Fruit fly (Drosophila melanogaster) whole organism, prepupa: ENCODE measurements around the gene mew.

ENCODE experiments used
- CG10669 ChIP-seq: fragments of 200-800 bp; sonication (Bioruptor generic); optimal IDR thresholded peaks from 3 replicates; lab custom pipeline; 2018; ENCODE audit warnings: missing biosample characterization, mild to moderate bottlenecking, missing genetic modification characterization, moderate library complexity
- CG11294 ChIP-seq: fragments of 200-800 bp; sonication (Bioruptor generic); IDR thresholded peaks from 2 replicates; pipeline ENCODE4 v1.3.6; 2022; ENCODE audit warnings: missing biosample characterization, missing genetic modification characterization
- CG11762 ChIP-seq: fragments of 200-800 bp; sonication (Bioruptor generic); optimal IDR thresholded peaks from 3 replicates; lab custom pipeline; 2016; ENCODE audit warnings: missing biosample characterization, missing genetic modification characterization; ENCODE audit not compliant: insufficient read depth
- CG11902 ChIP-seq: fragments of 200-800 bp; sonication (Bioruptor generic); optimal IDR thresholded peaks from 3 replicates; lab custom pipeline; 2016; ENCODE audit warnings: missing biosample characterization, missing genetic modification characterization
- CG15336 ChIP-seq: fragments of 200-800 bp; sonication (Bioruptor generic); IDR thresholded peaks from 2 replicates; pipeline ENCODE4 v1.3.6; 2022; ENCODE audit warnings: missing biosample characterization, missing genetic modification characterization
- CG16779 ChIP-seq: fragments of 200-800 bp; sonication (Bioruptor generic); optimal IDR thresholded peaks from 3 replicates; lab custom pipeline; 2017; ENCODE audit warnings: missing biosample characterization, mild to moderate bottlenecking, missing genetic modification characterization
- CG31627 ChIP-seq: fragments of 200-800 bp; sonication (Bioruptor generic); optimal IDR thresholded peaks from 3 replicates; lab custom pipeline; 2016; ENCODE audit warnings: missing biosample characterization, missing genetic modification characterization
- CG32006 ChIP-seq: fragments of 200-800 bp; sonication (Bioruptor generic); optimal IDR thresholded peaks from 3 replicates; lab custom pipeline; 2017; ENCODE audit warnings: missing biosample characterization, mild to moderate bottlenecking, missing genetic modification characterization
- CG6163 ChIP-seq: fragments of 200-800 bp; sonication (Bioruptor generic); IDR thresholded peaks from 3 replicates; pipeline ENCODE4 v1.3.6; 2022; ENCODE audit warnings: missing biosample characterization, missing genetic modification characterization
- CG6276 ChIP-seq: fragments of 200-800 bp; sonication (Bioruptor generic); optimal IDR thresholded peaks from 2 replicates; lab custom pipeline; 2017; ENCODE audit warnings: missing biosample characterization, mild to moderate bottlenecking, missing genetic modification characterization
- CG6808 ChIP-seq: fragments of 200-800 bp; sonication (Bioruptor generic); optimal IDR thresholded peaks from 3 replicates; lab custom pipeline; 2017; ENCODE audit warnings: missing biosample characterization, missing genetic modification characterization, mild to moderate bottlenecking, moderate library complexity, missing genetic modification reagents
- CG6854 ChIP-seq: fragments of 200-800 bp; sonication (Bioruptor generic); optimal IDR thresholded peaks from 2 replicates; lab custom pipeline; 2017; ENCODE audit warnings: missing biosample characterization, mild to moderate bottlenecking, missing genetic modification characterization
- CG7368 ChIP-seq: fragments of 200-800 bp; sonication (Bioruptor generic); optimal IDR thresholded peaks from 3 replicates; lab custom pipeline; 2016; ENCODE audit warnings: missing biosample characterization, missing genetic modification characterization
- CG8319 ChIP-seq: fragments of 200-800 bp; sonication (Bioruptor generic); optimal IDR thresholded peaks from 3 replicates; lab custom pipeline; 2016; ENCODE audit warnings: missing biosample characterization, missing genetic modification characterization
- Eip75B ChIP-seq: fragments of 200-800 bp; sonication (Bioruptor generic); optimal IDR thresholded peaks from 3 replicates; lab custom pipeline; 2016; ENCODE audit warnings: missing biosample characterization, missing genetic modification characterization
- Eip78C ChIP-seq: fragments of 200-800 bp; sonication (Bioruptor generic); peaks from one replicate; lab custom pipeline; 2016; ENCODE audit warnings: missing biosample characterization, missing genetic modification characterization
- Eip93F ChIP-seq: fragments of 200-800 bp; sonication (Bioruptor generic); optimal IDR thresholded peaks from 2 replicates; lab custom pipeline; 2016; ENCODE audit warnings: missing biosample characterization, mild to moderate bottlenecking, missing genetic modification characterization
- Ets96B ChIP-seq: fragments of 200-800 bp; optimal IDR thresholded peaks from 2 replicates; lab custom pipeline; 2019; ENCODE audit warnings: missing biosample characterization, mild to moderate bottlenecking, missing genetic modification characterization, moderate library complexity
- Hr38 ChIP-seq: sonication (Bioruptor generic); optimal IDR thresholded peaks from 2 replicates; lab custom pipeline; 2016; ENCODE audit warnings: missing biosample characterization, missing genetic modification characterization
- Hr4 ChIP-seq: fragments of 200-800 bp; sonication (Bioruptor generic); optimal IDR thresholded peaks from 3 replicates; lab custom pipeline; 2016; ENCODE audit warnings: missing biosample characterization, missing genetic modification characterization
- OdsH ChIP-seq: fragments of 200-800 bp; sonication (Bioruptor generic); optimal IDR thresholded peaks from 3 replicates; lab custom pipeline; 2016; ENCODE audit warnings: missing biosample characterization, missing genetic modification characterization
- Smox ChIP-seq: fragments of 200-800 bp; sonication (Bioruptor generic); optimal IDR thresholded peaks from 3 replicates; lab custom pipeline; 2016; ENCODE audit warnings: missing biosample characterization, missing genetic modification characterization
- Sox102F ChIP-seq: fragments of 200-800 bp; sonication (Bioruptor generic); optimal IDR thresholded peaks from 2 replicates; lab custom pipeline; 2016; ENCODE audit warnings: missing biosample characterization, mild to moderate bottlenecking, missing genetic modification characterization
- Sox14 ChIP-seq: fragments of 200-800 bp; sonication (Bioruptor generic); optimal IDR thresholded peaks from 3 replicates; lab custom pipeline; 2016; ENCODE audit warnings: missing biosample characterization, missing genetic modification characterization
- achi ChIP-seq: fragments of 200-800 bp; sonication (Bioruptor generic); optimal IDR thresholded peaks from 3 replicates; lab custom pipeline; 2016; ENCODE audit warnings: missing biosample characterization, missing genetic modification characterization
- acj6 ChIP-seq: fragments of 200-800 bp; sonication (Bioruptor generic); optimal IDR thresholded peaks from 3 replicates; lab custom pipeline; 2016; ENCODE audit warnings: missing biosample characterization, missing genetic modification characterization
- cyc ChIP-seq: fragments of 200-800 bp; sonication (Bioruptor generic); optimal IDR thresholded peaks from 3 replicates; lab custom pipeline; 2016; ENCODE audit warnings: missing biosample characterization, missing genetic modification characterization
- dac ChIP-seq: fragments of 200-800 bp; sonication (Bioruptor generic); optimal IDR thresholded peaks from 2 replicates; lab custom pipeline; 2017; ENCODE audit warnings: missing biosample characterization, mild to moderate bottlenecking, missing genetic modification characterization
- dsx ChIP-seq: fragments of 200-800 bp; optimal IDR thresholded peaks from 3 replicates; lab custom pipeline; 2019; ENCODE audit warnings: missing biosample characterization, mild to moderate bottlenecking, missing genetic modification characterization, moderate library complexity; ENCODE audit not compliant: poor library complexity, severe bottlenecking
- esn ChIP-seq: fragments of 200-800 bp; sonication (Bioruptor generic); optimal IDR thresholded peaks from 2 replicates; lab custom pipeline; 2016; ENCODE audit warnings: missing biosample characterization, mild to moderate bottlenecking, missing genetic modification characterization, moderate library complexity
- fd59A ChIP-seq: fragments of 200-800 bp; sonication (Bioruptor generic); optimal IDR thresholded peaks from 2 replicates; lab custom pipeline; 2017; ENCODE audit warnings: missing biosample characterization, mild to moderate bottlenecking, missing genetic modification characterization, missing genetic modification reagents
- lz ChIP-seq: fragments of 200-800 bp; sonication (Bioruptor generic); optimal IDR thresholded peaks from 3 replicates; lab custom pipeline; 2016; ENCODE audit warnings: missing biosample characterization, missing genetic modification characterization
- ss ChIP-seq, 2 experiments: fragments of 200-800 bp; sonication (Bioruptor generic); optimal IDR thresholded peaks; 2 replicates in 1 of 2; 3 replicates in 1 of 2; lab custom pipeline; 2017 to 2018; ENCODE audit warnings: mild to moderate bottlenecking in 2 of 2, missing biosample characterization in 2 of 2, missing genetic modification characterization in 2 of 2, moderate library complexity in 1 of 2
- svp ChIP-seq: fragments of 200-800 bp; sonication (Bioruptor generic); peaks from one replicate; lab custom pipeline; 2016; ENCODE audit warnings: missing biosample characterization, missing genetic modification characterization
- topi ChIP-seq: fragments of 200-800 bp; sonication (Bioruptor generic); optimal IDR thresholded peaks from 3 replicates; lab custom pipeline; 2016; ENCODE audit warnings: missing biosample characterization, missing genetic modification characterization
- vri ChIP-seq: fragments of 200-800 bp; sonication (Bioruptor generic); optimal IDR thresholded peaks from 3 replicates; lab custom pipeline; 2016; ENCODE audit warnings: missing biosample characterization, mild to moderate bottlenecking, missing genetic modification characterization

mew gene

DNA sequence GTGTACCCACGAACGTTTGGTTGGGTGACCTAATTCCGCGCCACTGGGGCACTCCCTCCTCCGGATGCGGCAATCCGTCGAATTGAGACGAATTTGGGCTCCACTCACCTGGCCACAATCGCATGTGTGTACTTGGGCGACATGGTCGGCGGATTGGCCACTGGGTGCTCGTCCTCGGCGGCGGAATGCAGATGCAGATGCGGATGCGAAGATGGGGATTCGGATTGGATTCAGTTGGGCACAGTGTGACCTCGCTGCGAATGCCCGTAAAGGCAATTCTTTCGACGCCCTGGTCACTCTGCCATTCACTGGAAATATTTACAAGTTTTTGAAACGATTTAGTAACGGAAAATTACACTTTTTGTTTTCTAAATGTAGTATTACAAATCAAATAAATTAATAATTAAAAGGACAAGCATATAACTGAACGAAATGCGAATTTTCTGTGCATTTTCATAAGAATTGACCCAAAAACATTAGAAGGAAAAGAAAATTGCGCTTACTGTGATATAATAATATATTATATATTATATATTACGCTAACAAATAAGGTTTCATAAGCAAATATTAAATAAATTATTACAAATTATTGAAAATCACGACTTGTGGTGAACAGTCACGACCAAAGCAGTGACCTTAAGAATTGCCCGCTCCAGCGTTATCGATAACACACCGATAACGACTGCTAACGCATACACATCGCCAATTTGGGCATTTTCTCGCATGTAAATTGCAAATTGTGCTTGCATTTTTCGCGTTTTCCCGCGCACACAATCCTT, 38.3 kb upstream of the mew start, which contains the start of gene CG1622 (continued):
- TF ChIP-seq vri (GFP tag; lab: Kevin White, UChicago), result no peak
- TF ChIP-seq Eip75B (GFP tag; lab: Kevin White, UChicago), result no peak
- peak; percentile 15 for TF ChIP-seq Ets96B (tag; lab: Kevin White, UChicago)
- no peak for TF ChIP-seq OdsH (GFP tag; lab: Kevin White, UChicago)
- TF ChIP-seq svp (GFP tag; lab: Kevin White, UChicago), result no peak
- no peak for TF ChIP-seq CG8319 (GFP tag; lab: Kevin White, UChicago)
- no peak for TF ChIP-seq CG11762 (GFP tag; lab: Kevin White, UChicago)
- TF ChIP-seq, all 60 proteins: peak for 11

DNA sequence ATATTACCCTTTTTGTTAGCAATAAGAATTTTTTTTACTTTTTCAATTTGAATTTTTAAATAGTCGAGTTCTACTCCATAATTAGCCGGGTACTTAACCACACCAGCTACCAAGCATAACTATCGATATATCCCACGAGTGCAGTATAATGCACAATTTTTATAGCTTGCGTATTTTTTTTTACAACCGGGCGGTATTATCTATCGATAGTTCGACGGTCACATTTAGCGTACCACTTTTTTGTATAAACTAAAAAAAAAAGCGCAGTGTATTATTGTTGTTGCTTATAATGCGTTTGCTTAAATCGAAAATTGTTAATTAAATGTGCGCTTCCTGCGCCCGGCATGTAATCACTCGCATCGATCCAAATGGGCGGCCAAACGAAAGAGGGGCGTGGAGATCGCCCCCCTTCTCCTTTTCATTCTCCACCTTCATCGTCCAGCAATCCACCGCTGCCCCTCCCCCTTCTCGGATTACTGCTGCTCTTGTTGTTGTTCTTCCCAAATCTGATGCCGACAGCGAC, 29.6 kb upstream of the mew start, which contains the start of gene Remo:
Remo (plus strand) TSS at position 198 of the 523 bp plus-strand sequence.
- TF ChIP-seq CG15336 (GFP tag; lab: Robert Waterston, UW) (peak; percentile 42), ss (GFP tag; optimal IDR thresholded peaks at IDR 0.05; lab: Kevin White, UChicago) (no peak), Eip78C (peak; percentile 32), svp (GFP tag; lab: Kevin White, UChicago) (peak; percentile 59), Smox (GFP tag; lab: Kevin White, UChicago) (no peak), CG6854 (GFP tag; lab: Kevin White, UChicago) (peak; percentile 26), dac (GFP tag; lab: Kevin White, UChicago) (no peak), esn (peak; percentile 17)

DNA sequence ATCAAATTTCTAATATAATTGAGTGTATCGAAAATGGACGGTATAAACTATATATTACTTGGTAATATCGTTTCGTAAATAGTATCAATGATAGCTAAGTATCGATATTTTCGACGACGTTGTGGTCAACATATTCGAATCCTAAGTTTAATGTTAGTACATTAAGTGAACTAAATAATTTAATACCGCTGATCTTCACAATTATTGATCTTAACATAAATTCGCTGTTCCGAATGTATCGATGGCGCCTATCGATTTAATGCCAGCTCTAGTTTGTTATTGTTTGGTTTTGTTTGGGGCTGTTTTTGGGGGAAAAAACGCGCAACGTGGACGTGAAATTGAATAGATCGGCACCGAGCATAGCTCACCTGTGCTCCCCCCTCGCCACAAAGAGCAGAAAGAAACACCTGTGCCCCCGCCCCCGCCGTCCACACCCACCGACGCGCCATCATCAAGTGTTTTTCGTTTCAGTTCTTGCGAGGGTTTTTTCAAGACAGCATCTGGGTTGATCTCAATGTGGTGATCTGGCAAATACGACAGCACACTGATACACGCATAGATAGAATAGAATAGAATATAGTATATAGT, 27.6 kb upstream of the mew start:
- TF ChIP-seq Hr4 (GFP tag; lab: Kevin White, UChicago) (no peak), ss (GFP tag; optimal IDR thresholded peaks at IDR 0.05; lab: Kevin White, UChicago) (no peak), svp (GFP tag; lab: Kevin White, UChicago) (peak; percentile 53), fd59A (no peak), Sox102F (GFP tag; lab: Kevin White, UChicago) (no peak), cyc (GFP tag; lab: Kevin White, UChicago) (no peak), acj6 (GFP tag; lab: Kevin White, UChicago) (no peak), dsx (GFP tag; lab: Kevin White, UChicago) (no peak), Hr38 (GFP tag; lab: Kevin White, UChicago) (no peak), CG10669 (GFP tag; lab: Kevin White, UChicago) (no peak), esn (peak; percentile 28), CG7368 (GFP tag; lab: Kevin White, UChicago) (no peak)

DNA sequence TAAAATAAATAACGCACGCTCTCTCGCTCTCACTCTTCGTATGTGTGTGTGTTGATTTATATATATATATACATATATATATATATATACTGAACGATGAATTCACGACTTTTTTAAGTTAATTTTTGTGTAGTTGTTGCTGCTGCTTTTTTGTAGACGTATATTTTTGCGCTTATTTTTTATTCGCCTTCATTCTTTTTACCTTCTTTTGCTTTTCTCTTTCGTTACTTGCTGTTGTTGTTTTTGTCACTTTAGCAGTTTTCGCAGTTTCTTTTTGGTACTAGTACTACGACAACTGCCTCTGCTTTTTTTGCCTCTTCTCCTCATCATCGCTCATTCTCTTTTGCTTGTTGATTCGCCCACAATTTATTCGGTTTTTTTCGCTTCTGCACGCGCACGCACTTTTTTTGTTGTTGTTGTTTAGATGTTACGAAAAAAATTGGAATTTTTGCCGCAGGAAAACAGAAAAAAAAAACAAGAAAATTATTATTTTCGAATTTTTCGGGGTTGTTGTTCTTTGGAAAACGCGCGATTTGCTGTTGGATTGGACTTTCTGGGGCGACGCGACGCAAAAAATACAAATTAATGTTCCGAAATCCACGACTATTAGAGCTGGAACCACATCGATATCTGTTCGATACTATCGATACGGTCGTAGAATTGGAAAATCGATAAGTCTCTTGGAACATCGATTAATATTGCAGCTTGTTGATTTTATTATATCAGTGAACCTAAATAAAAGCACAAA, 26.9 kb upstream of the mew start, which contains the start of the genes HDAC4 and CG15743:
HDAC4 (minus strand) TSS at position 632 of the 748 bp plus-strand sequence.
CG15743 (plus strand) TSS at position 707 of the 748 bp plus-strand sequence.
- TF ChIP-seq achi (GFP tag; lab: Kevin White, UChicago) (no peak), ss (GFP tag; optimal IDR thresholded peaks at IDR 0.05; lab: Kevin White, UChicago) (peak; percentile 28 to 45), CG6163 (GFP tag; lab: Robert Waterston, UW) (peak; percentile 45; the same call in 1 of the 3 replicates), CG11902 (GFP tag; lab: Kevin White, UChicago) (no peak), dsx (GFP tag; lab: Kevin White, UChicago) (peak; percentile 1), CG6276 (GFP tag; lab: Kevin White, UChicago) (peak; percentile 3), CG32006 (GFP tag; lab: Kevin White, UChicago) (no peak), Eip93F (GFP tag; lab: Kevin White, UChicago) (no peak), vri (GFP tag; lab: Kevin White, UChicago) (no peak), CG16779 (peak; percentile 40), CG6808 (GFP tag; lab: Kevin White, UChicago) (peak; percentile 29), CG31627 (no peak), Sox14 (GFP tag; lab: Kevin White, UChicago) (peak; percentile 5), CG11294 (GFP tag; lab: Robert Waterston, UW) (no peak), lz (peak; percentile 15), Eip78C (peak; percentile 71), CG11762 (GFP tag; lab: Kevin White, UChicago) (no peak), topi (GFP tag; lab: Kevin White, UChicago) (peak; percentile 35), esn (peak; percentile 56), Ets96B (tag; lab: Kevin White, UChicago) (peak; percentile 27)
- TF ChIP-seq, all 60 proteins: peak for 12
